Fruit fly (Drosophila melanogaster) whole organism, prepupa: ENCODE data around the gene Stt3A.

Experiments used
- CG15336 ChIP-seq: fragments of 200-800 bp; sonication (Bioruptor generic); IDR thresholded peaks from 2 replicates; pipeline ENCODE4 v1.3.6; 2022; ENCODE audit warnings: missing biosample characterization, missing genetic modification characterization
- CG3032 ChIP-seq: fragments of 200-800 bp; optimal IDR thresholded peaks from 2 replicates; lab custom pipeline; 2019; ENCODE audit warnings: missing biosample characterization, mild to moderate bottlenecking, missing genetic modification characterization, moderate library complexity
- CG6792 ChIP-seq: fragments of 200-800 bp; sonication (Bioruptor generic); optimal IDR thresholded peaks from 3 replicates; lab custom pipeline; 2016; ENCODE audit warnings: missing biosample characterization, missing genetic modification characterization
- Ets96B ChIP-seq: fragments of 200-800 bp; optimal IDR thresholded peaks from 2 replicates; lab custom pipeline; 2019; ENCODE audit warnings: missing biosample characterization, mild to moderate bottlenecking, missing genetic modification characterization, moderate library complexity
- Gug ChIP-seq: fragments of 200-800 bp; sonication (Bioruptor generic); IDR thresholded peaks from 2 replicates; pipeline ENCODE4 v1.3.6; 2022; ENCODE audit warnings: missing biosample characterization, missing genetic modification characterization
- Hr38 ChIP-seq: sonication (Bioruptor generic); optimal IDR thresholded peaks from 2 replicates; lab custom pipeline; 2016; ENCODE audit warnings: missing biosample characterization, missing genetic modification characterization
- Smox ChIP-seq: fragments of 200-800 bp; sonication (Bioruptor generic); optimal IDR thresholded peaks from 3 replicates; lab custom pipeline; 2016; ENCODE audit warnings: missing biosample characterization, missing genetic modification characterization
- Sox102F ChIP-seq: fragments of 200-800 bp; sonication (Bioruptor generic); optimal IDR thresholded peaks from 2 replicates; lab custom pipeline; 2016; ENCODE audit warnings: missing biosample characterization, mild to moderate bottlenecking, missing genetic modification characterization
- Sox15 ChIP-seq: fragments of 200-800 bp; sonication (Bioruptor generic); optimal IDR thresholded peaks from 3 replicates; lab custom pipeline; 2016; ENCODE audit warnings: missing biosample characterization, missing genetic modification characterization
- dac ChIP-seq: fragments of 200-800 bp; sonication (Bioruptor generic); optimal IDR thresholded peaks from 2 replicates; lab custom pipeline; 2017; ENCODE audit warnings: missing biosample characterization, mild to moderate bottlenecking, missing genetic modification characterization
- dsx ChIP-seq: fragments of 200-800 bp; optimal IDR thresholded peaks from 3 replicates; lab custom pipeline; 2019; ENCODE audit warnings: missing biosample characterization, mild to moderate bottlenecking, missing genetic modification characterization, moderate library complexity; ENCODE audit not compliant: poor library complexity, severe bottlenecking
- topi ChIP-seq: fragments of 200-800 bp; sonication (Bioruptor generic); optimal IDR thresholded peaks from 3 replicates; lab custom pipeline; 2016; ENCODE audit warnings: missing biosample characterization, missing genetic modification characterization
- vri ChIP-seq: fragments of 200-800 bp; sonication (Bioruptor generic); optimal IDR thresholded peaks from 3 replicates; lab custom pipeline; 2016; ENCODE audit warnings: missing biosample characterization, mild to moderate bottlenecking, missing genetic modification characterization

dm6 chrX:21058437-21058836 is 4.7 kb upstream of the Stt3A start:
- TF ChIP-seq Ets96B (tag; lab: Kevin White, UChicago) (no peak), Hr38 (no peak), Gug (no peak), dac (GFP tag; lab: Kevin White, UChicago) (no peak), vri (GFP tag; lab: Kevin White, UChicago) (no peak), dsx (GFP tag; lab: Kevin White, UChicago) (no peak), topi (GFP tag; lab: Kevin White, UChicago) (no peak), CG6792 (GFP tag; lab: Kevin White, UChicago) (no peak), CG3032 (tag; lab: Kevin White, UChicago) (no peak), Sox102F (GFP tag; lab: Kevin White, UChicago) (no peak), Sox15 (GFP tag; lab: Kevin White, UChicago) (no peak), CG15336 (GFP tag; lab: Robert Waterston, UW) (no peak), Smox (GFP tag; lab: Kevin White, UChicago) (no peak)
